Fruit fly (Drosophila melanogaster) whole organism, embryonic: Measurements from ENCODE around the gene CG13690.

ENCODE experiments used
- Aef1 ChIP-seq: fragments of 200-800 bp; sonication (Bioruptor generic); IDR thresholded peaks from 3 replicates; pipeline ENCODE4 v1.3.6; 2022; ENCODE audit warnings: missing biosample characterization, missing genetic modification characterization
- CG10147 ChIP-seq: fragments of 200-800 bp; sonication (Bioruptor generic); optimal IDR thresholded peaks from 2 replicates; lab custom pipeline; 2019; ENCODE audit warnings: missing biosample characterization, mild to moderate bottlenecking, missing genetic modification characterization, moderate library complexity
- CG10366 ChIP-seq: fragments of 200-800 bp; sonication (Bioruptor generic); IDR thresholded peaks from 2 replicates; pipeline ENCODE4 v1.3.6; 2022; ENCODE audit warnings: missing biosample characterization, missing genetic modification characterization
- CG10462 ChIP-seq: fragments of 200-800 bp; sonication (Bioruptor generic); optimal IDR thresholded peaks from 2 replicates; lab custom pipeline; 2016; ENCODE audit warnings: missing biosample characterization, missing genetic modification characterization
- CG11247 ChIP-seq: fragments of 200-800 bp; sonication (Bioruptor generic); IDR thresholded peaks from 2 replicates; pipeline ENCODE4 v1.3.6; 2022; ENCODE audit warnings: missing biosample characterization, missing genetic modification characterization
- CG12391 ChIP-seq: fragments of 200-800 bp; sonication (Bioruptor generic); optimal IDR thresholded peaks from 3 replicates; lab custom pipeline; 2018; ENCODE audit warnings: missing biosample characterization, mild to moderate bottlenecking, missing genetic modification characterization, moderate library complexity
- CG12942 ChIP-seq: fragments of 200-800 bp; sonication (Bioruptor generic); optimal IDR thresholded peaks from 3 replicates; lab custom pipeline; 2016; ENCODE audit warnings: missing biosample characterization, missing genetic modification characterization
- CG13894 ChIP-seq: fragments of 200-800 bp; sonication (Bioruptor generic); optimal IDR thresholded peaks from 3 replicates; lab custom pipeline; 2018; ENCODE audit warnings: missing biosample characterization, mild to moderate bottlenecking, missing genetic modification characterization, moderate library complexity
- CG14667 ChIP-seq: fragments of 200-800 bp; sonication (Bioruptor generic); IDR thresholded peaks from 2 replicates; pipeline ENCODE4 v1.3.6; 2022; ENCODE audit warnings: missing biosample characterization, missing genetic modification characterization
- CG16779 ChIP-seq: fragments of 200-800 bp; sonication (Bioruptor generic); IDR thresholded peaks from 2 replicates; pipeline ENCODE4 v1.3.6; 2022; ENCODE audit warnings: missing biosample characterization, missing genetic modification characterization
- CG18599 ChIP-seq: fragments of 200-800 bp; sonication (Bioruptor generic); optimal IDR thresholded peaks from 3 replicates; lab custom pipeline; 2017; ENCODE audit warnings: missing biosample characterization, missing genetic modification characterization, mild to moderate bottlenecking, moderate library complexity, missing genetic modification reagents
- CG3726 ChIP-seq: fragments of 200-800 bp; sonication (Bioruptor generic); IDR thresholded peaks from 3 replicates; pipeline ENCODE4, ENCODE4 v1.3.6; 2022; ENCODE audit warnings: missing biosample characterization, missing genetic modification characterization
- CG4404 ChIP-seq: fragments of 200-800 bp; sonication (Bioruptor generic); IDR thresholded peaks from 2 replicates; pipeline ENCODE4 v1.3.6; 2022; ENCODE audit warnings: missing biosample characterization, missing genetic modification characterization
- CG4424 ChIP-seq: fragments of 200-800 bp; sonication (Bioruptor generic); optimal IDR thresholded peaks from 3 replicates; lab custom pipeline; 2016; ENCODE audit warnings: missing biosample characterization, missing genetic modification characterization
- CG8924 ChIP-seq: fragments of 200-800 bp; optimal IDR thresholded peaks from 3 replicates; lab custom pipeline; 2019; ENCODE audit warnings: missing biosample characterization, mild to moderate bottlenecking, missing genetic modification characterization, moderate library complexity
- Camta ChIP-seq: fragments of 200-800 bp; sonication (Bioruptor generic); optimal IDR thresholded peaks from 2 replicates; lab custom pipeline; 2016; ENCODE audit warnings: missing biosample characterization, missing genetic modification characterization
- D ChIP-seq, 2 experiments: fragments of 200-800 bp in 1 of 2; fragments of >200 bp in 1 of 2; sonication (Bioruptor generic) in 1 of 2; optimal IDR thresholded peaks; 2 replicates in 1 of 2; 3 replicates in 1 of 2; lab custom pipeline; 2017; ENCODE audit warnings: mild to moderate bottlenecking in 1 of 2, missing biosample characterization in 1 of 2, missing genetic modification characterization in 1 of 2, missing genetic modification reagents in 1 of 2
- Dp ChIP-seq: fragments of 200-800 bp; sonication (Bioruptor generic); optimal IDR thresholded peaks from 2 replicates; lab custom pipeline; 2018; ENCODE audit warnings: missing biosample characterization, mild to moderate bottlenecking, missing genetic modification characterization, moderate library complexity
- E2f2 ChIP-seq: fragments of 200-800 bp; sonication (Bioruptor generic); IDR thresholded peaks from 2 replicates; pipeline ENCODE4 v1.3.6; 2022; ENCODE audit warnings: missing biosample characterization, missing genetic modification characterization
- Hr39 ChIP-seq: fragments of >200 bp; optimal IDR thresholded peaks from 2 replicates; lab custom pipeline; 2017
- Hr78 ChIP-seq, 2 experiments: fragments of 200-800 bp in 1 of 2; fragments of >200 bp in 1 of 2; sonication (Bioruptor generic) in 1 of 2; optimal IDR thresholded peaks; 2 replicates each; lab custom pipeline; 2017 to 2019; ENCODE audit warnings: missing biosample characterization in 2 of 2, missing genetic modification characterization in 2 of 2, mild to moderate bottlenecking in 1 of 2, moderate library complexity in 1 of 2
- Hsf ChIP-seq: fragments of 200-800 bp; sonication (Bioruptor generic); optimal IDR thresholded peaks from 3 replicates; lab custom pipeline; 2016; ENCODE audit warnings: missing biosample characterization, missing genetic modification characterization
- Oli ChIP-seq: fragments of 200-800 bp; sonication (Bioruptor generic); optimal IDR thresholded peaks from 2 replicates; lab custom pipeline; 2018; ENCODE audit warnings: missing biosample characterization, mild to moderate bottlenecking, missing genetic modification characterization, moderate library complexity
- PHDP ChIP-seq: fragments of 200-800 bp; sonication (Bioruptor generic); optimal IDR thresholded peaks from 3 replicates; lab custom pipeline; 2018; ENCODE audit warnings: missing biosample characterization, mild to moderate bottlenecking, missing genetic modification characterization, moderate library complexity
- Side ChIP-seq: fragments of 200-800 bp; sonication (Bioruptor generic); optimal IDR thresholded peaks from 2 replicates; lab custom pipeline; 2016; ENCODE audit warnings: missing biosample characterization, missing genetic modification characterization
- Ssrp ChIP-seq: fragments of 200-800 bp; sonication (Bioruptor generic); optimal IDR thresholded peaks from 2 replicates; lab custom pipeline; 2018; ENCODE audit warnings: missing biosample characterization, mild to moderate bottlenecking, missing genetic modification characterization, moderate library complexity
- Trl ChIP-seq, 3 experiments: fragments of >200 bp in 2 of 3; fragments of 200-800 bp in 1 of 3; sonication (Bioruptor generic) in 1 of 3; optimal IDR thresholded peaks; 2 replicates in 1 of 3; 3 replicates in 2 of 3; lab custom pipeline; 2016 to 2017; ENCODE audit warnings: missing biosample characterization in 1 of 3, missing genetic modification characterization in 1 of 3
- Xbp1 ChIP-seq: fragments of 200-800 bp; sonication (Bioruptor generic); optimal IDR thresholded peaks from 3 replicates; lab custom pipeline; 2016; ENCODE audit warnings: missing biosample characterization, mild to moderate bottlenecking, missing genetic modification characterization
- cg ChIP-seq: fragments of 200-800 bp; sonication (Bioruptor generic); optimal IDR thresholded peaks from 3 replicates; lab custom pipeline; 2019; ENCODE audit warnings: missing biosample characterization, mild to moderate bottlenecking, missing genetic modification characterization, moderate library complexity
- chinmo ChIP-seq: fragments of 200-800 bp; sonication (Bioruptor generic); IDR thresholded peaks from 4 replicates; pipeline ENCODE4 v1.3.6; 2022; ENCODE audit warnings: missing biosample characterization, missing genetic modification characterization; ENCODE audit not compliant: partially characterized antibody
- ci ChIP-seq: fragments of 200-800 bp; sonication (Bioruptor generic); IDR thresholded peaks from 3 replicates; pipeline ENCODE4 v1.3.6; 2022; ENCODE audit warnings: missing biosample characterization, missing genetic modification characterization
- dmrt99B ChIP-seq: fragments of 200-800 bp; sonication (Bioruptor generic); optimal IDR thresholded peaks from 2 replicates; lab custom pipeline; 2018; ENCODE audit warnings: missing biosample characterization, mild to moderate bottlenecking, missing genetic modification characterization, moderate library complexity
- exex ChIP-seq: fragments of 200-800 bp; sonication (Bioruptor generic); optimal IDR thresholded peaks from 4 replicates; lab custom pipeline; 2018; ENCODE audit warnings: missing biosample characterization, mild to moderate bottlenecking, missing genetic modification characterization, moderate library complexity
- fd64A ChIP-seq: fragments of 200-800 bp; sonication (Bioruptor generic); optimal IDR thresholded peaks from 3 replicates; lab custom pipeline; 2018; ENCODE audit warnings: missing biosample characterization, mild to moderate bottlenecking, missing genetic modification characterization
- gce ChIP-seq: fragments of 200-800 bp; sonication (Bioruptor generic); IDR thresholded peaks from 3 replicates; pipeline ENCODE4 v1.3.6; 2022; ENCODE audit warnings: missing biosample characterization, missing genetic modification characterization
- gem ChIP-seq: fragments of 200-800 bp; sonication (Bioruptor generic); optimal IDR thresholded peaks from 2 replicates; lab custom pipeline; 2019; ENCODE audit warnings: missing biosample characterization, mild to moderate bottlenecking, missing genetic modification characterization, moderate library complexity
- ham ChIP-seq: fragments of 200-800 bp; sonication (Bioruptor generic); IDR thresholded peaks from 2 replicates; pipeline ENCODE4 v1.3.6; 2022; ENCODE audit warnings: missing biosample characterization, missing genetic modification characterization
- nerfin-1 ChIP-seq: fragments of 200-800 bp; sonication (Bioruptor generic); optimal IDR thresholded peaks from 3 replicates; lab custom pipeline; 2019; ENCODE audit warnings: missing biosample characterization, mild to moderate bottlenecking, missing genetic modification characterization, moderate library complexity
- nerfin-2 ChIP-seq: fragments of 200-800 bp; sonication (Bioruptor generic); IDR thresholded peaks from 2 replicates; pipeline ENCODE4 v1.3.6; 2022; ENCODE audit warnings: missing biosample characterization, missing genetic modification characterization; ENCODE audit not compliant: partially characterized antibody
- repo ChIP-seq: fragments of 200-800 bp; sonication (Bioruptor generic); optimal IDR thresholded peaks from 2 replicates; lab custom pipeline; 2016; ENCODE audit warnings: missing biosample characterization, missing genetic modification characterization
- sd ChIP-seq: fragments of 200-800 bp; sonication (Bioruptor generic); optimal IDR thresholded peaks from 3 replicates; lab custom pipeline; 2018; ENCODE audit warnings: missing biosample characterization, mild to moderate bottlenecking, missing genetic modification characterization, moderate library complexity
- sens ChIP-seq: fragments of 200-800 bp; sonication (Bioruptor generic); peaks from one replicate; lab custom pipeline; 2016; ENCODE audit warnings: missing biosample characterization, missing genetic modification characterization
- tgo ChIP-seq: fragments of 200-800 bp; sonication (Bioruptor generic); IDR thresholded peaks from 3 replicates; pipeline ENCODE4 v1.3.6; 2022; ENCODE audit warnings: missing biosample characterization, missing genetic modification characterization
- tin ChIP-seq: fragments of 200-800 bp; sonication (Bioruptor generic); optimal IDR thresholded peaks from 3 replicates; lab custom pipeline; 2016; ENCODE audit warnings: missing biosample characterization, missing genetic modification characterization
- vfl ChIP-seq: fragments of 200-800 bp; sonication (Bioruptor generic); optimal IDR thresholded peaks from 2 replicates; lab custom pipeline; 2016; ENCODE audit warnings: missing biosample characterization, missing genetic modification characterization
- z ChIP-seq: fragments of 200-800 bp; sonication (Bioruptor generic); IDR thresholded peaks from 3 replicates; pipeline ENCODE4 v1.3.6; 2022; ENCODE audit warnings: missing biosample characterization, missing genetic modification characterization

CG13690 gene

dm6 chr2L:435311-435806 is 15.9 kb upstream of the CG13690 start (continued):
- TF ChIP-seq PHDP (tag; lab: Kevin White, UChicago) (peak; percentile 11), CG10147 (GFP tag; lab: Kevin White, UChicago) (no peak), E2f2 (GFP tag; lab: Robert Waterston, UW) (0 out of 2 replicates have a peak, but pooled peaks have one; percentile 16), CG12942 (GFP tag; lab: Kevin White, UChicago) (no peak), cg (GFP tag; lab: Kevin White, UChicago) (no peak), Ssrp (tag; lab: Kevin White, UChicago) (peak; percentile 45), z (no peak), Oli (tag; lab: Kevin White, UChicago) (peak; percentile 28), CG16779 (GFP tag; lab: Robert Waterston, UW) (no peak), ham (no peak), fd64A (no peak), Camta (GFP tag; lab: Kevin White, UChicago) (no peak), CG12391 (tag; lab: Kevin White, UChicago) (peak; percentile 44), CG8924 (tag; lab: Kevin White, UChicago) (no peak), Side (GFP tag; lab: Kevin White, UChicago) (no peak), Xbp1 (GFP tag; lab: Kevin White, UChicago) (peak; percentile 8), CG4404 (GFP tag; lab: Robert Waterston, UW) (no peak), tgo (GFP tag; lab: Robert Waterston, UW) (peak; percentile 49; the same call in 2 of the 3 replicates)

- TF ChIP-seq CG13894 (peak; percentile 89), chinmo (GFP tag; lab: Robert Waterston, UW) (0 out of 4 replicates have a peak, but pooled peaks have one; percentile 52), sd (tag; lab: Kevin White, UChicago) (peak; percentile 53), CG10462 (GFP tag; lab: Kevin White, UChicago) (no peak)
Measured at dm6 chr2L:434439-434838, 15.0 kb upstream of the CG13690 start.

- TF ChIP-seq exex (tag; lab: Kevin White, UChicago): peak; percentile 5
- TF ChIP-seq sens (GFP tag; lab: Kevin White, UChicago): peak; percentile 21
- no peak for TF ChIP-seq CG18599 (GFP tag; lab: Kevin White, UChicago)
Measured at dm6 chr2L:432119-432518, 12.7 kb upstream of the CG13690 start.

- TF ChIP-seq nerfin-2 (no peak), nerfin-1 (peak; percentile 66), CG11247 (no peak), gce (no peak), Hr78 (GFP tag; optimal IDR thresholded peaks at IDR 0.05; lab: Kevin White, UChicago) (peak in 1 of 2 experiments; percentile 98), CG12942 (GFP tag; lab: Kevin White, UChicago) (no peak), CG10366 (GFP tag; lab: Robert Waterston, UW) (no peak), Trl (optimal IDR thresholded peaks at IDR 0.05; lab: Kevin White, UChicago) (peak in 1 of 2 experiments; percentile 6), Trl (GFP tag; optimal IDR thresholded peaks at IDR 0.05; lab: Kevin White, UChicago) (no peak), Aef1 (peak; percentile 76), ci (GFP tag; lab: Robert Waterston, UW) (no peak), Hsf (GFP tag; lab: Kevin White, UChicago) (no peak), CG14667 (GFP tag; lab: Robert Waterston, UW) (no peak), dmrt99B (tag; lab: Kevin White, UChicago) (no peak), tin (GFP tag; lab: Kevin White, UChicago) (no peak), Dp (GFP tag; lab: Kevin White, UChicago) (no peak), Hr39 (lab: Kevin White, UChicago) (no peak), repo (GFP tag; lab: Kevin White, UChicago) (no peak), vfl (GFP tag; lab: Kevin White, UChicago) (no peak), CG3726 (GFP tag; lab: Robert Waterston, UW) (no peak), gem (tag; lab: Kevin White, UChicago) (no peak), D (optimal IDR thresholded peaks at IDR 0.05; lab: Kevin White, UChicago) (peak; percentile 4), D (GFP tag; optimal IDR thresholded peaks at IDR 0.05; lab: Kevin White, UChicago) (no peak), CG4424 (GFP tag; lab: Kevin White, UChicago) (no peak)
Measured at dm6 chr2L:431629-431984, 12.2 kb upstream of the CG13690 start.
